Worm (Caenorhabditis elegans) whole organism, L4 larva: ENCODE measurements around the gene ZK1236.5.

Experiments used
- D1046.2 ChIP-seq: fragments of 200-800 bp; sonication (Bioruptor generic); IDR thresholded peaks from 2 replicates; pipeline ENCODE4 v1.3.6; 2022; ENCODE audit warnings: missing genetic modification characterization, missing compliant biosample characterization
- F26F4.8 ChIP-seq: fragments of 200-800 bp; sonication (Bioruptor generic); conservative IDR thresholded peaks from 2 replicates; pipeline ENCODE4 v1.3.6; 2022; ENCODE audit warnings: missing genetic modification characterization, missing compliant biosample characterization
- F37D6.2 ChIP-seq: sonication (generic microtip); optimal IDR thresholded peaks from 2 replicates; lab custom pipeline; 2016; ENCODE audit warnings: mild to moderate bottlenecking, missing genetic modification characterization, missing compliant biosample characterization
- T20F7.1 ChIP-seq: fragments of 200-800 bp; sonication (Bioruptor generic); optimal IDR thresholded peaks from 2 replicates; lab custom pipeline; 2018; ENCODE audit warnings: mild to moderate bottlenecking, missing genetic modification characterization, missing compliant biosample characterization
- Y48G9A.11 ChIP-seq: fragments of 200-800 bp; sonication (Bioruptor generic); IDR thresholded peaks from 2 replicates; pipeline ENCODE4 v1.3.6; 2022; ENCODE audit warnings: missing genetic modification reagents, missing genetic modification characterization, missing compliant biosample characterization
- Y5F2A.4 ChIP-seq: fragments of 200-800 bp; sonication (Bioruptor generic); optimal IDR thresholded peaks from 2 replicates; lab custom pipeline; 2018; ENCODE audit warnings: mild to moderate bottlenecking, missing genetic modification characterization, missing compliant biosample characterization
- Y75B8A.6 ChIP-seq: fragments of 200-800 bp; sonication (Bioruptor generic); IDR thresholded peaks from 2 replicates; pipeline ENCODE4 v1.3.6; 2022; ENCODE audit warnings: missing genetic modification reagents, missing genetic modification characterization, missing compliant biosample characterization
- ZK337.2 ChIP-seq: fragments of 200-800 bp; sonication (Bioruptor generic); IDR thresholded peaks from 2 replicates; pipeline ENCODE4 v1.3.6; 2022; ENCODE audit warnings: missing genetic modification reagents, missing genetic modification characterization, missing compliant biosample characterization
- aly-2 ChIP-seq: sonication (generic microtip); optimal IDR thresholded peaks from 2 replicates; lab custom pipeline; 2018; ENCODE audit warnings: missing biosample characterization, missing genetic modification characterization
- arid-1 ChIP-seq: fragments of 200-800 bp; sonication (Bioruptor generic); conservative IDR thresholded peaks from 2 replicates; pipeline ENCODE4 v1.3.6; 2022; ENCODE audit warnings: missing genetic modification reagents, missing genetic modification characterization, missing compliant biosample characterization
- ceh-44 ChIP-seq: fragments of 200-800 bp; sonication (Bioruptor generic); IDR thresholded peaks from 2 replicates; pipeline ENCODE4 v1.3.6; 2022; ENCODE audit warnings: missing genetic modification reagents, missing genetic modification characterization, missing compliant biosample characterization
- ceh-62 ChIP-seq: sonication (generic microtip); optimal IDR thresholded peaks from 2 replicates; lab custom pipeline; 2017; ENCODE audit warnings: missing biosample characterization, missing genetic modification characterization
- ces-1 ChIP-seq: fragments of 150-350 bp; sonication (generic microtip); optimal IDR thresholded peaks from 4 replicates; lab custom pipeline; 2014; ENCODE audit warnings: missing biosample characterization, missing genetic modification reagents, missing genetic modification characterization
- daf-12 ChIP-seq: fragments of 150-350 bp; optimal IDR thresholded peaks from 2 replicates; lab custom pipeline; 2014; ENCODE audit warnings: missing biosample characterization, missing genetic modification reagents, missing genetic modification characterization
- daf-19 ChIP-seq: fragments of 200-800 bp; sonication (Bioruptor generic); conservative IDR thresholded peaks from 2 replicates; pipeline ENCODE4 v1.3.6; 2022; ENCODE audit warnings: missing genetic modification characterization, missing compliant biosample characterization
- daf-8 ChIP-seq: fragments of 200-800 bp; sonication (Bioruptor generic); IDR thresholded peaks from 2 replicates; pipeline ENCODE4 v1.3.6; 2022; ENCODE audit warnings: missing genetic modification characterization, missing compliant biosample characterization
- dmd-8 ChIP-seq: fragments of 200-800 bp; sonication (Bioruptor generic); IDR thresholded peaks from 2 replicates; pipeline ENCODE4 v1.3.6; 2022; ENCODE audit warnings: missing genetic modification characterization, missing compliant biosample characterization
- dmd-9 ChIP-seq: fragments of 200-800 bp; sonication (Bioruptor generic); IDR thresholded peaks from 2 replicates; pipeline ENCODE4 v1.3.6; 2022; ENCODE audit warnings: missing genetic modification reagents, missing genetic modification characterization, missing compliant biosample characterization
- dpl-1 ChIP-seq: fragments of 150-350 bp; optimal IDR thresholded peaks from 2 replicates; lab custom pipeline; 2014; ENCODE audit warnings: missing biosample characterization, missing genetic modification reagents, missing genetic modification characterization
- duxl-1 ChIP-seq: sonication (generic microtip); optimal IDR thresholded peaks from 2 replicates; lab custom pipeline; 2016; ENCODE audit warnings: mild to moderate bottlenecking, missing genetic modification characterization, moderate library complexity, missing compliant biosample characterization; ENCODE audit not compliant: poor library complexity
- egl-27 ChIP-seq: sonication (generic microtip); optimal IDR thresholded peaks from 3 replicates; lab custom pipeline; 2017; ENCODE audit warnings: missing biosample characterization, missing genetic modification reagents, missing genetic modification characterization
- egl-43 ChIP-seq: fragments of 200-800 bp; sonication (Bioruptor generic); IDR thresholded peaks from 2 replicates; pipeline ENCODE4 v1.3.6; 2022; ENCODE audit warnings: missing genetic modification reagents, missing genetic modification characterization, missing compliant biosample characterization
- hlh-11 ChIP-seq: fragments of 200-800 bp; sonication (Bioruptor generic); optimal IDR thresholded peaks from 2 replicates; lab custom pipeline; 2018; ENCODE audit warnings: mild to moderate bottlenecking, missing genetic modification characterization, missing compliant biosample characterization
- hmg-1.1 ChIP-seq: fragments of 200-800 bp; sonication (Bioruptor generic); IDR thresholded peaks from 2 replicates; pipeline ENCODE4 v1.3.6; 2022; ENCODE audit warnings: missing genetic modification reagents, missing genetic modification characterization, missing compliant biosample characterization
- lim-7 ChIP-seq: fragments of 200-800 bp; sonication (Bioruptor generic); IDR thresholded peaks from 2 replicates; pipeline ENCODE4 v1.3.6; 2022; ENCODE audit warnings: missing genetic modification characterization, missing compliant biosample characterization
- lin-29 ChIP-seq: fragments of 200-800 bp; sonication (Bioruptor generic); IDR thresholded peaks from 2 replicates; pipeline ENCODE4 v1.3.6; 2022; ENCODE audit warnings: missing genetic modification reagents, missing genetic modification characterization, missing compliant biosample characterization
- lir-3 ChIP-seq: sonication (generic microtip); optimal IDR thresholded peaks from 2 replicates; lab custom pipeline; 2016; ENCODE audit warnings: mild to moderate bottlenecking, missing genetic modification characterization, missing compliant biosample characterization
- madf-5 ChIP-seq, 2 experiments: fragments of 200-800 bp; sonication (Bioruptor generic); IDR thresholded peaks; 2 replicates each; pipeline ENCODE4 v1.3.6; 2022; ENCODE audit warnings: missing compliant biosample characterization in 2 of 2, missing genetic modification characterization in 2 of 2
- madf-9 ChIP-seq: fragments of 200-800 bp; sonication (Bioruptor generic); conservative IDR thresholded peaks from 2 replicates; pipeline ENCODE4 v1.3.6; 2022; ENCODE audit warnings: missing genetic modification reagents, missing genetic modification characterization, missing compliant biosample characterization
- mdl-1 ChIP-seq, 2 experiments: fragments of 150-350 bp in 1 of 2; sonication (generic microtip) in 1 of 2; optimal IDR thresholded peaks; 2 replicates each; lab custom pipeline; 2014 to 2017; ENCODE audit warnings: missing biosample characterization in 2 of 2, missing genetic modification characterization in 2 of 2
- mdt-29 ChIP-seq: fragments of 200-800 bp; sonication (Bioruptor generic); IDR thresholded peaks from 2 replicates; pipeline ENCODE4 v1.3.6; 2022; ENCODE audit warnings: missing genetic modification reagents, missing genetic modification characterization, missing compliant biosample characterization
- mxl-3 ChIP-seq: fragments of 200-800 bp; sonication (Bioruptor generic); optimal IDR thresholded peaks from 2 replicates; lab custom pipeline; 2018; ENCODE audit warnings: mild to moderate bottlenecking, missing genetic modification characterization, missing compliant biosample characterization
- nhr-111 ChIP-seq: fragments of 200-800 bp; sonication (Bioruptor generic); optimal IDR thresholded peaks from 2 replicates; lab custom pipeline; 2018; ENCODE audit warnings: mild to moderate bottlenecking, missing genetic modification characterization, missing compliant biosample characterization
- nhr-28 ChIP-seq: fragments of 150-350 bp; optimal IDR thresholded peaks from 2 replicates; lab custom pipeline; 2014; ENCODE audit warnings: missing biosample characterization, missing genetic modification characterization
- nhr-41 ChIP-seq: fragments of 200-800 bp; sonication (Bioruptor generic); IDR thresholded peaks from 2 replicates; pipeline ENCODE4 v1.3.6; 2022; ENCODE audit warnings: missing genetic modification reagents, missing genetic modification characterization, missing compliant biosample characterization
- nhr-42 ChIP-seq: fragments of 200-800 bp; sonication (Bioruptor generic); IDR thresholded peaks from 2 replicates; pipeline ENCODE4 v1.3.6; 2022; ENCODE audit warnings: missing genetic modification characterization, missing compliant biosample characterization
- nhr-48 ChIP-seq: sonication (generic microtip); optimal IDR thresholded peaks from 2 replicates; lab custom pipeline; 2016; ENCODE audit warnings: mild to moderate bottlenecking, missing genetic modification characterization, missing compliant biosample characterization
- nhr-6 ChIP-seq: fragments of 150-350 bp; optimal IDR thresholded peaks from 2 replicates; lab custom pipeline; 2014; ENCODE audit warnings: missing biosample characterization, missing genetic modification characterization
- pha-4 ChIP-seq, 2 experiments: fragments of 150-350 bp in 1 of 2; fragments of 200-800 bp in 1 of 2; sonication (Bioruptor generic) in 1 of 2; IDR thresholded peaks in 1 of 2; optimal IDR thresholded peaks in 1 of 2; 2 replicates each; pipeline versions ENCODE4 v1.3.6 to Lab custom; 2014 to 2022; ENCODE audit warnings: missing genetic modification characterization in 2 of 2, missing genetic modification reagents in 2 of 2, missing biosample characterization in 1 of 2, missing compliant biosample characterization in 1 of 2
- php-3 ChIP-seq: fragments of 200-800 bp; sonication (Bioruptor generic); IDR thresholded peaks from 2 replicates; pipeline ENCODE4 v1.3.6; 2022; ENCODE audit warnings: missing genetic modification reagents, missing genetic modification characterization, missing compliant biosample characterization
- snpc-1.2 ChIP-seq: fragments of 200-800 bp; sonication (Bioruptor generic); IDR thresholded peaks from 2 replicates; pipeline ENCODE4 v1.3.6; 2022; ENCODE audit warnings: missing genetic modification reagents, missing genetic modification characterization, missing compliant biosample characterization
- snpc-4 ChIP-seq: fragments of 150-350 bp; optimal IDR thresholded peaks from 2 replicates; lab custom pipeline; 2014; ENCODE audit warnings: missing biosample characterization, missing genetic modification characterization
- spr-1 ChIP-seq: sonication (generic microtip); optimal IDR thresholded peaks from 2 replicates; lab custom pipeline; 2016; ENCODE audit warnings: mild to moderate bottlenecking, missing genetic modification characterization, missing compliant biosample characterization
- spr-3 ChIP-seq: fragments of 200-800 bp; sonication (Bioruptor generic); optimal IDR thresholded peaks from 2 replicates; lab custom pipeline; 2018; ENCODE audit warnings: mild to moderate bottlenecking, missing genetic modification characterization, missing compliant biosample characterization
- unc-130 ChIP-seq: sonication (generic microtip); optimal IDR thresholded peaks from 2 replicates; lab custom pipeline; 2016; ENCODE audit warnings: missing genetic modification reagents, missing genetic modification characterization, missing compliant biosample characterization
- unc-39 ChIP-seq: sonication (generic microtip); optimal IDR thresholded peaks from 2 replicates; lab custom pipeline; 2017; ENCODE audit warnings: missing biosample characterization, missing genetic modification characterization
- unc-62 ChIP-seq, 3 experiments: fragments of 150-350 bp in 1 of 3; sonication (generic microtip); optimal IDR thresholded peaks in 2 of 3; peaks in 1 of 3; 1 replicate in 1 of 3; 2 replicates in 2 of 3; lab custom pipeline; 2014 to 2017; ENCODE audit warnings: missing biosample characterization in 3 of 3, missing genetic modification characterization in 3 of 3, missing genetic modification reagents in 3 of 3, missing genotype in 1 of 3
- vab-7 ChIP-seq: fragments of 200-800 bp; sonication (Bioruptor generic); IDR thresholded peaks from 2 replicates; pipeline ENCODE4 v1.3.6; 2022; ENCODE audit warnings: missing genetic modification reagents, missing genetic modification characterization, missing compliant biosample characterization
- zip-2 ChIP-seq: fragments of 150-350 bp; optimal IDR thresholded peaks from 2 replicates; lab custom pipeline; 2014; ENCODE audit warnings: missing biosample characterization, missing genetic modification characterization
- ztf-11 ChIP-seq: fragments of 150-350 bp; optimal IDR thresholded peaks from 2 replicates; lab custom pipeline; 2014; ENCODE audit warnings: missing biosample characterization, missing genetic modification characterization
- ztf-7 ChIP-seq: fragments of 150-350 bp; optimal IDR thresholded peaks from 2 replicates; lab custom pipeline; 2014; ENCODE audit warnings: missing biosample characterization, missing genetic modification characterization

Gene ZK1236.5

ce11 chrIII:8473292-8473691 lies 41.3 kb upstream of the ZK1236.5 start:
- TF ChIP-seq egl-27 (tag; lab: Kevin White, UChicago) (no peak), daf-12 (no peak), mdt-29 (GFP tag; lab: Robert Waterston, UW) (no peak), unc-130 (GFP tag; lab: Kevin White, UChicago) (no peak), madf-9 (GFP tag; lab: Robert Waterston, UW) (no peak), lin-29 (no peak), aly-2 (tag; lab: Kevin White, UChicago) (no peak), hmg-1.1 (0 out of 2 replicates have a peak, but pooled peaks have one; percentile 18), madf-5 (GFP tag; IDR thresholded peaks at IDR 0.05; lab: Robert Waterston, UW) (peak in 1 of 2 experiments; percentile 65; a peak in 1 of 4 replicates), F26F4.8 (GFP tag; lab: Robert Waterston, UW) (peak; percentile 69; the same call in 1 of the 2 replicates), zip-2 (tag; lab: Kevin White, UChicago) (no peak), hlh-11 (tag; lab: Kevin White, UChicago) (no peak), snpc-1.2 (GFP tag; lab: Robert Waterston, UW) (peak; percentile 72), spr-3 (GFP tag; lab: Kevin White, UChicago) (no peak), lim-7 (GFP tag; lab: Robert Waterston, UW) (peak; percentile 73; the same call in 1 of the 2 replicates), nhr-6 (tag; lab: Kevin White, UChicago) (no peak), lir-3 (tag; lab: Kevin White, UChicago) (no peak), mdl-1 (tag; optimal IDR thresholded peaks at IDR 0.05; lab: Kevin White, UChicago) (no peak), nhr-48 (no peak), pha-4 (GFP tag; IDR thresholded peaks at IDR 0.05; lab: Robert Waterston, UW) (no peak), pha-4 (tag; optimal IDR thresholded peaks at IDR 0.05; lab: Kevin White, UChicago) (no peak), spr-1 (tag; lab: Kevin White, UChicago) (no peak), daf-8 (GFP tag; lab: Robert Waterston, UW) (0 out of 2 replicates have a peak, but pooled peaks have one; percentile 43), nhr-111 (GFP tag; lab: Kevin White, UChicago) (no peak), mxl-3 (GFP tag; lab: Kevin White, UChicago) (no peak), php-3 (GFP tag; lab: Robert Waterston, UW) (no peak), ztf-11 (tag; lab: Kevin White, UChicago) (no peak), T20F7.1 (GFP tag; lab: Kevin White, UChicago) (no peak), ZK337.2 (GFP tag; lab: Robert Waterston, UW) (no peak), daf-19 (GFP tag; lab: Robert Waterston, UW) (no peak), D1046.2 (no peak), Y75B8A.6 (GFP tag; lab: Robert Waterston, UW) (no peak), dmd-8 (GFP tag; lab: Robert Waterston, UW) (peak; percentile 75), egl-43 (GFP tag; lab: Robert Waterston, UW) (peak; percentile 79), ztf-7 (no peak), vab-7 (GFP tag; lab: Robert Waterston, UW) (0 out of 2 replicates have a peak, but pooled peaks have one; percentile 32), ceh-62 (tag; lab: Kevin White, UChicago) (no peak), nhr-42 (GFP tag; lab: Robert Waterston, UW) (no peak), arid-1 (GFP tag; lab: Robert Waterston, UW) (0 out of 2 replicates have a peak, but pooled peaks have one; percentile 32), unc-62 (GFP tag; optimal IDR thresholded peaks at IDR 0.05 in 1 of 2; lab: Kevin White, UChicago) (no peak), unc-62 (tag; optimal IDR thresholded peaks at IDR 0.05; lab: Kevin White, UChicago) (no peak), snpc-4 (no peak), duxl-1 (no peak), ceh-44 (no peak), nhr-41 (GFP tag; lab: Robert Waterston, UW) (no peak), F37D6.2 (tag; lab: Kevin White, UChicago) (no peak), Y48G9A.11 (GFP tag; lab: Robert Waterston, UW) (peak; percentile 60; the same call in 1 of the 2 replicates), Y5F2A.4 (GFP tag; lab: Kevin White, UChicago) (no peak), nhr-28 (tag; lab: Kevin White, UChicago) (no peak), unc-39 (no peak), ces-1 (no peak), dpl-1 (GFP tag; lab: Kevin White, UChicago) (no peak), dmd-9 (GFP tag; lab: Robert Waterston, UW) (no peak)
